Worm (Caenorhabditis elegans) whole organism, midembryonic: ENCODE results near the gene F53A3.1.

ENCODE experiments used
- T22C8.4 ChIP-seq: fragments of 200-800 bp; sonication (Bioruptor generic); IDR thresholded peaks from 2 replicates; pipeline ENCODE4 v1.3.6; 2022; ENCODE audit warnings: missing genetic modification characterization, missing compliant biosample characterization
- cog-1 ChIP-seq: sonication (generic microtip); optimal IDR thresholded peaks from 2 replicates; lab custom pipeline; 2016; ENCODE audit warnings: missing genetic modification characterization, missing compliant biosample characterization
- flt-1 ChIP-seq: fragments of 200-800 bp; sonication (Bioruptor generic); IDR thresholded peaks from 2 replicates; pipeline ENCODE4 v1.3.6; 2022; ENCODE audit warnings: missing genetic modification characterization, missing compliant biosample characterization
- klf-2 ChIP-seq: fragments of 200-800 bp; sonication (Bioruptor generic); conservative IDR thresholded peaks from 2 replicates; pipeline ENCODE4 v1.3.6; 2022; ENCODE audit warnings: missing genetic modification reagents, missing genetic modification characterization, missing compliant biosample characterization
- med-1 ChIP-seq: sonication (generic microtip); optimal IDR thresholded peaks from 2 replicates; lab custom pipeline; 2017; ENCODE audit warnings: missing genetic modification characterization, mild to moderate bottlenecking, missing compliant biosample characterization, antibody characterized with exemption, missing genetic modification reagents; ENCODE audit not compliant: insufficient read depth
- ref-1 ChIP-seq: fragments of 200-800 bp; sonication (Bioruptor generic); conservative IDR thresholded peaks from 2 replicates; pipeline ENCODE4 v1.3.6; 2022; ENCODE audit warnings: missing genetic modification reagents, missing genetic modification characterization, missing compliant biosample characterization
- tab-1 ChIP-seq: fragments of 200-800 bp; sonication (Bioruptor generic); IDR thresholded peaks from 2 replicates; pipeline ENCODE4 v1.3.6; 2022; ENCODE audit warnings: missing genetic modification characterization, missing compliant biosample characterization
- ztf-23 ChIP-seq: fragments of 200-800 bp; sonication (Bioruptor generic); IDR thresholded peaks from 2 replicates; pipeline ENCODE4 v1.3.6; 2022; ENCODE audit warnings: missing genetic modification reagents, missing genetic modification characterization, missing compliant biosample characterization
- ztf-29 ChIP-seq: fragments of 200-800 bp; sonication (Bioruptor generic); IDR thresholded peaks from 2 replicates; pipeline ENCODE4 v1.3.6; 2022; ENCODE audit warnings: missing genetic modification reagents, missing genetic modification characterization, missing compliant biosample characterization

DNA sequence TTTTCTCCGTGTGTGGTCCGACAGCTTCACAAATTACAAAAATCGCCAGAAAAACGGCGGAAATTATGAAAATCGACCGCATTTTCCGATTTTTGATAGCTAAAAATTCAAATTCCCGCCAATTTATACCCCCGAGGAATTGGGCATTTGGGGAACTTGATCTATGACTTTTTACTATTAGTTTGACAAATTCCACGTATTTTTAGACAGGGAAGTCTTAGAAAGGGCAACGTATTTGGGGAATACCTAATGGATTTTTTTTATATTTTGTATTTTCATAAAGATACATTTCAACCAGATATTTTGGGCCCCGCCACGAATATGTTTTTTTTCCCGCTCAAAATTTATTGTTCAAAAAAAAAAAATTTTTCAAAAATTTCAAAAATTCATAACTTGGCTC, 41.4 kb upstream of the F53A3.1 start, which contains the start of gene Y39A3B.7:
- no peak for TF ChIP-seq flt-1 (GFP tag; lab: Robert Waterston, UW)
- no peak for TF ChIP-seq med-1
- TF ChIP-seq klf-2 (GFP tag; lab: Robert Waterston, UW): no peak
- TF ChIP-seq tab-1 (GFP tag; lab: Robert Waterston, UW): no peak
- no peak for TF ChIP-seq T22C8.4 (GFP tag; lab: Robert Waterston, UW)
- no peak for TF ChIP-seq ztf-29 (GFP tag; lab: Robert Waterston, UW)
- no peak for TF ChIP-seq ref-1 (GFP tag; lab: Robert Waterston, UW)
- no peak for TF ChIP-seq cog-1 (tag; lab: Kevin White, UChicago)
- no peak for TF ChIP-seq ztf-23
